Fruit fly (Drosophila melanogaster) whole organism: ENCODE measurements around the gene tgy.

Experiments used
- CG8478 ChIP-seq: fragments of >200 bp; optimal IDR thresholded peaks from 2 replicates; lab custom pipeline; 2018; ENCODE audit warnings: inconsistent platforms
- Dll ChIP-seq: fragments of >200 bp; optimal IDR thresholded peaks from 2 replicates; lab custom pipeline; 2017
- EcR ChIP-seq, 2 experiments: fragments of >200 bp; optimal IDR thresholded peaks; 2 replicates each; lab custom pipeline; 2017; ENCODE audit warnings: missing biosample characterization in 2 of 2, missing genetic modification characterization in 2 of 2, missing genetic modification reagents in 2 of 2
- pan ChIP-seq: fragments of >200 bp; optimal IDR thresholded peaks from 2 replicates; lab custom pipeline; 2017
- psq ChIP-seq: fragments of >200 bp; optimal IDR thresholded peaks from 2 replicates; lab custom pipeline; 2017
- usp ChIP-seq: fragments of >200 bp; optimal IDR thresholded peaks from 2 replicates; lab custom pipeline; 2017; ENCODE audit warnings: missing biosample characterization, missing genetic modification characterization, mixed read lengths

tgy gene

DNA sequence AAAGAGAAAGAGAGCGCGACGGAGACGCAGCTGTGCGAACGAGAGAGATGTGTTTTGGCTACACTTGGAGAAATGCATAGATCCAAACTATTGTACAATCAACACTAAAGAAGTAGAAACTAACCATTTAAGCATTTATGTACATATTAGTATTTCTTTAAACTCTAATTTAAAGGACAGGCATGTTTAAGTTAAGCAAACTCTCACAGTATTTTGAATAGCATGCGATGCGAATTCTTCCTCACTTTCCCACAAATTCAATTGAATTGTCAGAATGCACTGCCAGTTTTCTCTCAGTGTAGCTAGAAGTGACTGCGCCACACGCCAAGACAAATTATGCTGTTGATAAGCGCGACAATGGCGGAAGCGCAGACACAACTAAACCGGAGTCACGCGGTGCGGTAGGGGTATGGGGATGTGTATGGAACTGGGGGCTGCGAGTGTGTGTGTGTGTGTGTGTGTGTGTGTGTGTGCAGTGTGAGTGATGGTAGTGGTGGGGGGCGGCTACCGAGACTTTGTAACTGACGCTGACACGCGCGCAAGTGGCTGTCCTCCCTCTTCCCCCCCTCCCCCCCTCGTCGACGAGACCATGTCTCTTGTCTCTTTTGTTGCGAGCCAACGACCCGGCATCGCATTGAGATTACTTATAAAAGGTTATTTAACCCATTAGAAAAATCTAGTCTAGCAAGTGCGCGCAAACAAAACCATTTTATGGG, 20.1 kb downstream of the tgy start:
- TF ChIP-seq CG8478 (lab: Kevin White, UChicago) (no peak), usp (no peak), Dll (no peak), EcR (GFP tag; optimal IDR thresholded peaks at IDR 0.05; lab: Kevin White, UChicago) (no peak), pan (lab: Kevin White, UChicago) (no peak), psq (lab: Kevin White, UChicago) (no peak)

DNA sequence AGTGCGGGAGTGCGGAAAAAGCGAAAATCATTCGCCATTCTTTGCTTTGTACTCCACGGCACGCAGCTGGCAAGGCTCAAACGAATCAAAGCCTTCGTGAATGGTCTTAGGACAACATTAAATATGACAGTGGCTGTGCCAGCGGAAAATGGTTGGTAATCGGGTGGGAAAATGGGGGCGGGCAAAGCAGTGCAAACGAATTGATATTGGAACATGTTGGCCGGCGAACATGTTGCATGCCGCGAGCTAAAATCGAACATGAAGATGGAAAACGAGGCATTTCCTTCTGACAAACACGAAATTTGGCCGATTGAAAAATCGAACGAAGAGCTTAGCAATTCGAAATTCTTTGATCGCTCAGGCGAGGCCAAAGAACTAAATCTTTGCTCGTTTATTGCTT, 30.9 kb downstream of the tgy start:
- no peak for TF ChIP-seq usp

DNA sequence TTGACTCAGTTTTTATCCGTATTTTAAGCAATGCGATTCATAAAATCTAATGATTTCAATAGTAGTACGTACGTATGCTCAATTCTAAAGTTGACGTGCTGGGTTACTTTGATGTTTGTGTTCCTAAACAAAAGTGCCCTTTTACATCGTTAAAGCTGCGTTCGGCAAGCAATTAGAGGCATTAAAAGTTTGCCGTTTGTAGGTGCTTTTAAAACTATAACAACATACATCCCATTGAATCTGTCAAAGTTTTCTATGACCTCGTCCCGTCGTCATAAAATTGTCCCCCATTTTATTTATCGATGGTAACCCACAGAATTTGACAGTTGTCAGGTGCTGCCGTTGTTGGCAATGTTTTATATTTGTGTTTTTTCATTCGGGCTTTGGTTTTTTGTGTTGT, 43.9 kb downstream of the tgy start, which contains the start of gene CG7423:
TSS of gene CG7423 (minus strand) at position 101 of the 400 bp plus-strand sequence.
- TF ChIP-seq CG8478 (lab: Kevin White, UChicago) (no peak), psq (lab: Kevin White, UChicago) (no peak)

DNA sequence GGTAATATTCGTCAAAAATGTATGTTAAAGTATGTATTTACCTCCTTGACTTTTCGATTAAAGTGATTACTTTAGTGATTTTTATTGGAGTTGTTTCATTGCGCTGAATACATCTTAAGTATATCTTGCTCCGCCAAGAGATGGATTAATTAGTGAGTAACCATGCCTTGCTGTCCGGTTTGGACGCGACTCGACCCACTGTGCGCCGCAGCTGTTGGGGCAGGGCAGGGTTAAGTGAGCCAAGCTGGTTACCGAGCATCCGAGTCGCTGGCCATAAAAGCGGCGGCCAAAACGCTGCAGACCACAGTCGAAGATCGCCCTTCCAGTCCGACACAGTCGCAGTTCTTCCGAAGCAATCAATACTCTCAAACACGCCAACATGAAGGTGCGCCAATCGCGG, 45.8 kb downstream of the tgy start, which contains the start of gene CG14191:
TSS of gene CG14191 (plus strand) at position 301 of the 400 bp plus-strand sequence.
- no peak for TF ChIP-seq psq (lab: Kevin White, UChicago)

DNA sequence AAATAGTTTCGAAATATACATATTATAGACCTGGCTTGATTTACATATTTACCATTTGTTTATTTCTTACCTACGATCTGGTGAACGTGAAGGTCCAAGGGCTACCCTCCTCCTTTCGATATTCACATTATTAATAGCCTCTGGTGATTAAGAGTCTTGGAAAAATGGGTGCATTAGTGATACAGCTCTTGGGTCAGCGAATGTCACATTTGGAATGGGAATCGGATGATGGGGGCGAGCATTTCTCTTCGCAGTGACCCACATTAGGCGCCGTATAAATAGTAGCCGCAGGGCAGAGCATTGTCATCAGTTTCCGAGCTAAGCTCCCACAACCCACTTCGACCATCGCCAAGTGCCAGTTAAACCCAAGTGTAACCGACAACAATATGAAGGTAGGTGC, 49.7 kb downstream of the tgy start, which contains the start of gene CG7406:
TSS of gene CG7406 (plus strand) at position 301 of the 400 bp plus-strand sequence.
- no peak for TF ChIP-seq psq (lab: Kevin White, UChicago)
- no peak for TF ChIP-seq usp
- TF ChIP-seq EcR (GFP tag; optimal IDR thresholded peaks at IDR 0.05; lab: Kevin White, UChicago) = no peak
- no peak for TF ChIP-seq CG8478 (lab: Kevin White, UChicago)
- TF ChIP-seq Dll = no peak
- no peak for TF ChIP-seq pan (lab: Kevin White, UChicago)
